Worm (Caenorhabditis elegans): Measurements from ENCODE around the gene sms-1.

DNA sequence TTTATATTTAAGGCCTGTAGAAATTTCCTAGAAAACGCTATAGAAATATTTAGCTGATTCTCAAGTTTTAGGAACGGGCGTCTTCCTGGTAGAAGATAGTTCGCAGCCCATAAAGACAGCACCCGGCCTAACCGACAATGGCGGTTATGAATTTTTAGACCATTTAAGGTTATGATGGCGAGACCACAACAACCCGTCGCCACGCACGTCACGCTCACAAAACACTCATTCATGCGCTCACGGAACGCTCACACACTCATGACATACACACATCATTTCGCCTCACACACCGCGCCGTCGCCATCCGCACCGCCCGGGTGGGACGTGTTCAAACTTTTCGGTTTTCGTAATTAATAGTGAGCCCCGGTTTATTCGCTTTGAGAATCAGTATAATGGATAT, 25.7 kb upstream of the sms-1 start:
- no peak for TF ChIP-seq elt-3 (tag; optimal IDR thresholded peaks at IDR 0.05)
- TF ChIP-seq snpc-4 (tag; optimal IDR thresholded peaks at IDR 0.05), result no peak
- TF ChIP-seq lsy-2 (tag; optimal IDR thresholded peaks at IDR 0.05), result no peak
- no peak for TF ChIP-seq nhr-2 (tag; optimal IDR thresholded peaks at IDR 0.05)
